Worm (Caenorhabditis elegans) whole organism, late embryonic: ENCODE data around the gene acdh-13.

ENCODE experiments used
- C38D4.7 ChIP-seq: fragments of 200-800 bp; sonication (Bioruptor generic); optimal IDR thresholded peaks from 2 replicates; lab custom pipeline; 2018; ENCODE audit warnings: mild to moderate bottlenecking, missing genetic modification characterization, moderate library complexity, missing compliant biosample characterization
- ceh-14 ChIP-seq: sonication (generic microtip); optimal IDR thresholded peaks from 2 replicates; lab custom pipeline; 2016; ENCODE audit warnings: missing genotype, missing genetic modification characterization, missing compliant biosample characterization
- ceh-34 ChIP-seq: sonication (generic microtip); optimal IDR thresholded peaks from 2 replicates; lab custom pipeline; 2016; ENCODE audit warnings: mild to moderate bottlenecking, missing genetic modification characterization, missing compliant biosample characterization
- ceh-48 ChIP-seq: sonication (generic microtip); optimal IDR thresholded peaks from 2 replicates; lab custom pipeline; 2016; ENCODE audit warnings: missing genetic modification characterization, inconsistent platforms, missing compliant biosample characterization
- elt-4 ChIP-seq: sonication (generic microtip); optimal IDR thresholded peaks from 2 replicates; lab custom pipeline; 2016; ENCODE audit warnings: missing genetic modification characterization, missing compliant biosample characterization
- ets-4 ChIP-seq: sonication (generic microtip); optimal IDR thresholded peaks from 2 replicates; lab custom pipeline; 2016; ENCODE audit warnings: missing genetic modification characterization, missing compliant biosample characterization
- fkh-10 ChIP-seq: fragments of 150-350 bp; optimal IDR thresholded peaks from 2 replicates; lab custom pipeline; 2014; ENCODE audit warnings: missing biosample characterization, missing genetic modification reagents, missing genetic modification characterization
- hlh-13 ChIP-seq: fragments of 200-800 bp; sonication (Bioruptor generic); optimal IDR thresholded peaks from 2 replicates; lab custom pipeline; 2018; ENCODE audit warnings: mild to moderate bottlenecking, missing genetic modification characterization, missing compliant biosample characterization
- lim-6 ChIP-seq: sonication (generic microtip); optimal IDR thresholded peaks from 2 replicates; lab custom pipeline; 2016; ENCODE audit warnings: missing genetic modification characterization, missing compliant biosample characterization
- madf-2 ChIP-seq: sonication (generic microtip); optimal IDR thresholded peaks from 2 replicates; lab custom pipeline; 2017; ENCODE audit warnings: missing genetic modification characterization, missing compliant biosample characterization
- nhr-11 ChIP-seq: fragments of 150-350 bp; optimal IDR thresholded peaks from 2 replicates; lab custom pipeline; 2014; ENCODE audit warnings: missing biosample characterization, missing genetic modification characterization
- pat-9 ChIP-seq: fragments of 200-800 bp; sonication (Bioruptor generic); optimal IDR thresholded peaks from 2 replicates; lab custom pipeline; 2018; ENCODE audit warnings: mild to moderate bottlenecking, missing genetic modification characterization, moderate library complexity, missing compliant biosample characterization

ce11 chrIV:8487183-8487582 lies 11.4 kb downstream of the acdh-13 start, which contains the start of gene srlf-3:
- TF ChIP-seq ceh-34 (tag; lab: Kevin White, UChicago): no peak
- TF ChIP-seq elt-4: no peak
- no peak for TF ChIP-seq madf-2
- TF ChIP-seq ceh-14 (tag; lab: Kevin White, UChicago): no peak
- no peak for TF ChIP-seq hlh-13 (GFP tag; lab: Kevin White, UChicago)
- no peak for TF ChIP-seq nhr-11 (tag; lab: Kevin White, UChicago)
- TF ChIP-seq ceh-48 (tag; lab: Kevin White, UChicago): no peak
- TF ChIP-seq fkh-10 (GFP tag; lab: Kevin White, UChicago): no peak
- TF ChIP-seq ets-4 (tag; lab: Kevin White, UChicago): no peak
- TF ChIP-seq lim-6: no peak
- TF ChIP-seq pat-9 (tag; lab: Kevin White, UChicago): no peak
- TF ChIP-seq C38D4.7 (GFP tag; lab: Kevin White, UChicago): no peak
